Fruit fly (Drosophila melanogaster) whole organism, wandering third instar larva: ENCODE data around the gene CG16717.

Experiments used
- HLH106 ChIP-seq: fragments of 200-800 bp; optimal IDR thresholded peaks from 3 replicates; lab custom pipeline; 2019; ENCODE audit warnings: missing biosample characterization, mild to moderate bottlenecking, missing genetic modification characterization, moderate library complexity
- Hnf4 ChIP-seq: fragments of 200-800 bp; sonication (Bioruptor generic); optimal IDR thresholded peaks from 2 replicates; lab custom pipeline; 2016; ENCODE audit warnings: missing biosample characterization, mild to moderate bottlenecking, missing genetic modification characterization
- Hr78 ChIP-seq: fragments of >200 bp; optimal IDR thresholded peaks from 2 replicates; lab custom pipeline; 2017; ENCODE audit warnings: missing biosample characterization, missing genetic modification characterization
- Hr83 ChIP-seq: fragments of 200-300 bp; sonication (Bioruptor generic); optimal IDR thresholded peaks from 2 replicates; lab custom pipeline; 2016; ENCODE audit warnings: missing biosample characterization, mild to moderate bottlenecking, missing genetic modification characterization, moderate library complexity; ENCODE audit not compliant: poor library complexity, severe bottlenecking
- N ChIP-seq: fragments of >200 bp; optimal IDR thresholded peaks from 2 replicates; lab custom pipeline; 2018; ENCODE audit warnings: missing biosample characterization, missing external identifiers, missing genetic modification characterization
- brk ChIP-seq: fragments of 200-800 bp; sonication (Bioruptor generic); optimal IDR thresholded peaks from 2 replicates; lab custom pipeline; 2016; ENCODE audit warnings: missing biosample characterization, mild to moderate bottlenecking, missing genetic modification characterization
- dsf ChIP-seq: sonication (Bioruptor generic); optimal IDR thresholded peaks from 2 replicates; lab custom pipeline; 2016; ENCODE audit warnings: missing biosample characterization, missing genetic modification characterization, borderline replicate concordance
- fru ChIP-seq: fragments of 200-800 bp; sonication (Bioruptor generic); optimal IDR thresholded peaks from 3 replicates; lab custom pipeline; 2016; ENCODE audit warnings: missing biosample characterization, mild to moderate bottlenecking, missing genetic modification characterization
- jim ChIP-seq: fragments of 175-275, 200-325 bp; sonication (Bioruptor generic); optimal IDR thresholded peaks from 2 replicates; lab custom pipeline; 2016; ENCODE audit warnings: missing biosample characterization, mild to moderate bottlenecking, missing genetic modification characterization
- lola ChIP-seq: fragments of >200 bp; optimal IDR thresholded peaks from 2 replicates; lab custom pipeline; 2017; ENCODE audit warnings: missing biosample characterization, missing genetic modification characterization
- psq ChIP-seq: fragments of 200-800 bp; sonication (Bioruptor generic); optimal IDR thresholded peaks from 3 replicates; lab custom pipeline; 2017; ENCODE audit warnings: missing biosample characterization, mild to moderate bottlenecking, missing genetic modification characterization, moderate library complexity
- tai ChIP-seq: sonication (Bioruptor generic); optimal IDR thresholded peaks from 2 replicates; lab custom pipeline; 2016; ENCODE audit warnings: missing biosample characterization, missing genetic modification characterization
- usp ChIP-seq: fragments of >200 bp; optimal IDR thresholded peaks from 2 replicates; lab custom pipeline; 2017; ENCODE audit warnings: missing biosample characterization, missing genetic modification characterization

- TF ChIP-seq Hr78 (GFP tag; lab: Kevin White, UChicago): no peak
- no peak for TF ChIP-seq fru
- TF ChIP-seq psq (GFP tag; lab: Kevin White, UChicago): no peak
- no peak for TF ChIP-seq HLH106
- no peak for TF ChIP-seq jim (GFP tag; lab: Kevin White, UChicago)
- no peak for TF ChIP-seq tai
- no peak for TF ChIP-seq N (GFP tag; lab: Kevin White, UChicago)
- no peak for TF ChIP-seq brk (GFP tag; lab: Kevin White, UChicago)
- TF ChIP-seq Hr83 (GFP tag; lab: Kevin White, UChicago): no peak
- no peak for TF ChIP-seq lola (GFP tag; lab: Kevin White, UChicago)
- no peak for TF ChIP-seq usp
- no peak for TF ChIP-seq dsf
- TF ChIP-seq Hnf4 (GFP tag; lab: Kevin White, UChicago): no peak
These were observed 7.6 kb upstream of the CG16717 start for dm6 chr3L:9671372-9671771.
